Fruit fly (Drosophila melanogaster) S2 (cell line): ENCODE results near the gene CG4880.

Experiments used
- CG8478 ChIP-seq: fragments of >200 bp; optimal IDR thresholded peaks from 2 replicates; lab custom pipeline; 2018
- CTCF ChIP-seq, 2 experiments: fragments of >200 bp; optimal IDR thresholded peaks; 2 replicates each; lab custom pipeline; 2018

CG4880 gene

dm6 chrX:16881015-16881414 lies 5.6 kb upstream of the CG4880 start, which contains the start of gene CG4872:
Gene CG4872 (plus strand): TSS chrX:16881347.
- TF ChIP-seq CG8478 (lab: Kevin White, UChicago) (no peak), CTCF (optimal IDR thresholded peaks at IDR 0.05; lab: Kevin White, UChicago) (no peak)

- no peak for TF ChIP-seq CG8478 (lab: Kevin White, UChicago)
- no peak for TF ChIP-seq CTCF (optimal IDR thresholded peaks at IDR 0.05; lab: Kevin White, UChicago)
Measured at dm6 chrX:16884280-16884679, 2.3 kb upstream of the CG4880 start, which contains the start of the genes Nprl2 and Polr3I. Gene Nprl2 (minus strand): TSS chrX:16884365. Gene Polr3I (plus strand): TSS chrX:16884581.

dm6 chrX:16889510-16889909 lies 2.9 kb downstream of the CG4880 start, which contains the start of gene CG13002:
Gene CG13002 (plus strand): TSS chrX:16889810.
- no peak for TF ChIP-seq CG8478 (lab: Kevin White, UChicago)
- no peak for TF ChIP-seq CTCF (optimal IDR thresholded peaks at IDR 0.05; lab: Kevin White, UChicago)

- no peak for TF ChIP-seq CTCF (optimal IDR thresholded peaks at IDR 0.05; lab: Kevin White, UChicago)
- no peak for TF ChIP-seq CG8478 (lab: Kevin White, UChicago)
Measured at dm6 chrX:16890599-16890998, 4.0 kb downstream of the CG4880 start.

- no peak for TF ChIP-seq CG8478 (lab: Kevin White, UChicago)
- TF ChIP-seq CTCF (optimal IDR thresholded peaks at IDR 0.05; lab: Kevin White, UChicago), result no peak
Measured at dm6 chrX:16893034-16893433, 6.4 kb downstream of the CG4880 start.

- TF ChIP-seq CTCF (optimal IDR thresholded peaks at IDR 0.05; lab: Kevin White, UChicago) (no peak), CG8478 (lab: Kevin White, UChicago) (no peak)
Measured at dm6 chrX:16897087-16897486, 10.5 kb downstream of the CG4880 start, which contains the start of gene CG33252. Gene CG33252 (minus strand): TSS chrX:16897187.

dm6 chrX:16900283-16900682 lies 13.7 kb downstream of the CG4880 start:
- TF ChIP-seq CG8478 (lab: Kevin White, UChicago), result no peak
- no peak for TF ChIP-seq CTCF (optimal IDR thresholded peaks at IDR 0.05; lab: Kevin White, UChicago)

- TF ChIP-seq CTCF (optimal IDR thresholded peaks at IDR 0.05; lab: Kevin White, UChicago), result no peak
- TF ChIP-seq CG8478 (lab: Kevin White, UChicago), result no peak
Measured at dm6 chrX:16902435-16902834, 15.8 kb downstream of the CG4880 start.

dm6 chrX:16906065-16906464 lies 19.4 kb downstream of the CG4880 start:
- TF ChIP-seq CTCF (optimal IDR thresholded peaks at IDR 0.05; lab: Kevin White, UChicago), result no peak
- TF ChIP-seq CG8478 (lab: Kevin White, UChicago), result no peak

- no peak for TF ChIP-seq CTCF (optimal IDR thresholded peaks at IDR 0.05; lab: Kevin White, UChicago)
- TF ChIP-seq CG8478 (lab: Kevin White, UChicago), result no peak
Measured at dm6 chrX:16907009-16907408, 20.4 kb downstream of the CG4880 start.

- TF ChIP-seq CTCF (optimal IDR thresholded peaks at IDR 0.05; lab: Kevin White, UChicago) (no peak), CG8478 (lab: Kevin White, UChicago) (no peak)
Measured at dm6 chrX:16907675-16908074, 21.1 kb downstream of the CG4880 start.

dm6 chrX:16909297-16909696 lies 22.7 kb downstream of the CG4880 start:
- no peak for TF ChIP-seq CG8478 (lab: Kevin White, UChicago)
- no peak for TF ChIP-seq CTCF (optimal IDR thresholded peaks at IDR 0.05; lab: Kevin White, UChicago)

dm6 chrX:16909886-16910285 lies 23.3 kb downstream of the CG4880 start:
- TF ChIP-seq CG8478 (lab: Kevin White, UChicago) (no peak), CTCF (optimal IDR thresholded peaks at IDR 0.05; lab: Kevin White, UChicago) (no peak)

- TF ChIP-seq CTCF (optimal IDR thresholded peaks at IDR 0.05; lab: Kevin White, UChicago), result no peak
- no peak for TF ChIP-seq CG8478 (lab: Kevin White, UChicago)
Measured at dm6 chrX:16911962-16912361, 25.3 kb downstream of the CG4880 start.

- TF ChIP-seq CTCF (optimal IDR thresholded peaks at IDR 0.05; lab: Kevin White, UChicago) (no peak), CG8478 (lab: Kevin White, UChicago) (no peak)
Measured at dm6 chrX:16912965-16913755, 26.5 kb downstream of the CG4880 start, which contains the start of gene CG4928. Gene CG4928 (plus strand): TSS chrX:16913180.
